Worm (Caenorhabditis elegans): ENCODE results near the gene C17C3.3.

The C17C3.3 gene

ce11 chrII:5565082-5565623 is 3.6 kb downstream of the C17C3.3 start:
- TF ChIP-seq ets-5 (GFP tag; IDR thresholded peaks at IDR 0.05), result no peak
- TF ChIP-seq elt-2 (tag; optimal IDR thresholded peaks at IDR 0.05), result no peak
- no peak for TF ChIP-seq C04F5.9 (tag; optimal IDR thresholded peaks at IDR 0.05)
- no peak for TF ChIP-seq mep-1 (tag; optimal IDR thresholded peaks at IDR 0.05)
- TF ChIP-seq nhr-237 (tag; optimal IDR thresholded peaks at IDR 0.05), result no peak
- no peak for TF ChIP-seq snu-23 (GFP tag; optimal IDR thresholded peaks at IDR 0.05)
- no peak for TF ChIP-seq snpc-4 (tag; optimal IDR thresholded peaks at IDR 0.05)
- TF ChIP-seq pax-3 (tag; optimal IDR thresholded peaks at IDR 0.05), result no peak
- TF ChIP-seq swsn-7 (tag; optimal IDR thresholded peaks at IDR 0.05), result no peak
- no peak for TF ChIP-seq fos-1 (tag; optimal IDR thresholded peaks at IDR 0.05)
- TF ChIP-seq tbx-2 (tag; optimal IDR thresholded peaks at IDR 0.05), result no peak

- TF ChIP-seq lin-14 (GFP tag; optimal IDR thresholded peaks at IDR 0.05) (peak; percentile 11), nhr-85 (tag) (peak; percentile 78), nhr-71 (tag; optimal IDR thresholded peaks at IDR 0.05) (peak; percentile 9), aly-2 (tag; optimal IDR thresholded peaks at IDR 0.05) (no peak)
Observed at ce11 chrII:5570272-5570671, 8.7 kb downstream of the C17C3.3 start, which contains the start of the genes C17C3.1 and C17C3.15. Gene C17C3.1, plus strand, starts transcription at chrII:5570572. Gene C17C3.15, plus strand, starts transcription at chrII:5570654.

ce11 chrII:5572082-5572746 is 10.7 kb downstream of the C17C3.3 start:
- peak; percentile 34; the same call in 1 of the 2 replicates for TF ChIP-seq grh-1 (GFP tag; IDR thresholded peaks at IDR 0.05)
- TF ChIP-seq dsc-1 (tag; optimal IDR thresholded peaks at IDR 0.05), result no peak
- TF ChIP-seq F16B12.6 (tag; optimal IDR thresholded peaks at IDR 0.05), result no peak
- TF ChIP-seq isw-1 (GFP tag; IDR thresholded peaks at IDR 0.05), result no peak
- TF ChIP-seq unc-62 (GFP tag; optimal IDR thresholded peaks at IDR 0.05), result no peak
- no peak for TF ChIP-seq egl-27 (tag; optimal IDR thresholded peaks at IDR 0.05)
- TF ChIP-seq fos-1 (tag; optimal IDR thresholded peaks at IDR 0.05), result no peak
- TF ChIP-seq lin-14 (GFP tag; optimal IDR thresholded peaks at IDR 0.05), result peak; percentile 70
- TF ChIP-seq snu-23 (GFP tag; optimal IDR thresholded peaks at IDR 0.05), result peak; percentile 81
- no peak for TF ChIP-seq pax-3 (tag; optimal IDR thresholded peaks at IDR 0.05)
- TF ChIP-seq nhr-76 (tag; optimal IDR thresholded peaks at IDR 0.05), result no peak
- no peak for TF ChIP-seq irx-1 (tag; optimal IDR thresholded peaks at IDR 0.05)
- TF ChIP-seq xbp-1 (tag; optimal IDR thresholded peaks at IDR 0.05), result no peak
- TF ChIP-seq blmp-1 (tag; optimal IDR thresholded peaks at IDR 0.05), result peak; percentile 13
- TF ChIP-seq fkh-10 (GFP tag; optimal IDR thresholded peaks at IDR 0.05), result no peak
- TF ChIP-seq nhr-71 (tag; optimal IDR thresholded peaks at IDR 0.05), result peak; percentile 88
- no peak for TF ChIP-seq unc-130 (tag; optimal IDR thresholded peaks at IDR 0.05)
- peak; percentile 53 for TF ChIP-seq tbx-2 (tag; optimal IDR thresholded peaks at IDR 0.05)
- TF ChIP-seq alr-1 (tag; optimal IDR thresholded peaks at IDR 0.05; ENCODE audit: borderline replicate concordance), result no peak
- peak; percentile 30 for TF ChIP-seq lin-13 (GFP tag; optimal IDR thresholded peaks at IDR 0.05)
- no peak for TF ChIP-seq ztf-11 (tag; optimal IDR thresholded peaks at IDR 0.05)
- no peak for TF ChIP-seq unc-30 (tag; optimal IDR thresholded peaks at IDR 0.05)
- TF ChIP-seq elt-2 (tag; optimal IDR thresholded peaks at IDR 0.05), result peak; percentile 57
- no peak for TF ChIP-seq zip-4 (GFP tag; optimal IDR thresholded peaks at IDR 0.05)
- TF ChIP-seq Y116A8C.19 (tag; optimal IDR thresholded peaks at IDR 0.05; ENCODE audit: borderline replicate concordance), result no peak
- TF ChIP-seq sup-37 (GFP tag; optimal IDR thresholded peaks at IDR 0.05), result no peak
- peak in 2 of 6 experiments; percentile 25 to 78 for TF ChIP-seq elt-3 (tag; optimal IDR thresholded peaks at IDR 0.05)
- no peak for TF ChIP-seq efl-3 (GFP tag; optimal IDR thresholded peaks at IDR 0.05)
- TF ChIP-seq mdl-1 (tag; optimal IDR thresholded peaks at IDR 0.05), result no peak
- TF ChIP-seq mab-9 (GFP tag; IDR thresholded peaks at IDR 0.05), result no peak
- no peak for TF ChIP-seq nhr-28 (tag; optimal IDR thresholded peaks at IDR 0.05)
- TF ChIP-seq rnt-1 (tag; optimal IDR thresholded peaks at IDR 0.05), result no peak
- TF ChIP-seq aha-1 (tag; optimal IDR thresholded peaks at IDR 0.05), result no peak
- TF ChIP-seq unc-98 (GFP tag; IDR thresholded peaks at IDR 0.05), result no peak
- TF ChIP-seq C04F5.9 (tag; optimal IDR thresholded peaks at IDR 0.05), result no peak
- TF ChIP-seq lin-39 (tag; optimal IDR thresholded peaks at IDR 0.05), result no peak
- TF ChIP-seq nhr-11 (tag; optimal IDR thresholded peaks at IDR 0.05), result no peak
- no peak for TF ChIP-seq nhr-12 (tag; optimal IDR thresholded peaks at IDR 0.05)
- no peak for TF ChIP-seq mef-2 (tag; optimal IDR thresholded peaks at IDR 0.05)
- no peak for TF ChIP-seq fkh-8 (tag; optimal IDR thresholded peaks at IDR 0.05)
